Fruit fly (Drosophila melanogaster) S2 (cell line): ENCODE measurements around the gene MED17.

Source experiments
- CG8478 ChIP-seq: fragments of >200 bp; optimal IDR thresholded peaks from 2 replicates; lab custom pipeline; 2018
- CTCF ChIP-seq, 2 experiments: fragments of >200 bp; optimal IDR thresholded peaks; 2 replicates each; lab custom pipeline; 2018

- no peak for TF ChIP-seq CG8478 (lab: Kevin White, UChicago)
- TF ChIP-seq CTCF (optimal IDR thresholded peaks at IDR 0.05; lab: Kevin White, UChicago), result no peak
Measured at dm6 chr3R:18168929-18169350, 19.9 kb upstream of the MED17 start.
